Worm (Caenorhabditis elegans): Measurements from ENCODE around the gene rfs-1.

rfs-1 gene

ce11 chrIII:8247051-8247450 lies 20.8 kb downstream of the rfs-1 start, which contains the start of gene C02F5.13:
C02F5.13 (plus strand) TSS chrIII:8247351.
- no peak for TF ChIP-seq nhr-129 (tag; optimal IDR thresholded peaks at IDR 0.05)
- no peak for TF ChIP-seq mab-5 (tag; optimal IDR thresholded peaks at IDR 0.05)
- TF ChIP-seq blmp-1 (tag; optimal IDR thresholded peaks at IDR 0.05; ENCODE audit: insufficient read depth), result no peak
- TF ChIP-seq ceh-16 (tag; optimal IDR thresholded peaks at IDR 0.05), result no peak
- TF ChIP-seq skn-1 (tag; optimal IDR thresholded peaks at IDR 0.05), result no peak
- TF ChIP-seq C34F6.9 (tag; optimal IDR thresholded peaks at IDR 0.05), result no peak
- TF ChIP-seq sma-3 (GFP tag; optimal IDR thresholded peaks at IDR 0.05), result no peak

- no peak for TF ChIP-seq sma-9 (GFP tag; optimal IDR thresholded peaks at IDR 0.05)
- no peak for TF ChIP-seq sma-9 (tag; optimal IDR thresholded peaks at IDR 0.05)
- no peak for TF ChIP-seq ZK546.5 (tag; optimal IDR thresholded peaks at IDR 0.05)
- TF ChIP-seq ztf-1 (GFP tag; conservative IDR thresholded peaks at IDR 0.05), result no peak
- no peak for TF ChIP-seq ztf-11 (tag; optimal IDR thresholded peaks at IDR 0.05)
- no peak for TF ChIP-seq dmd-4 (tag; optimal IDR thresholded peaks at IDR 0.05)
- no peak for TF ChIP-seq mbf-1 (tag; optimal IDR thresholded peaks at IDR 0.05)
- no peak for TF ChIP-seq crh-2 (tag; optimal IDR thresholded peaks at IDR 0.05)
- no peak for TF ChIP-seq mdl-1 (tag; optimal IDR thresholded peaks at IDR 0.05)
Measured at ce11 chrIII:8249381-8249780, 23.1 kb downstream of the rfs-1 start, which contains the start of the genes C02F5.10 and C02F5.2. C02F5.10 (minus strand) TSS chrIII:8249481. C02F5.2 (plus strand) TSS chrIII:8249619.

ce11 chrIII:8250007-8250683 lies 23.9 kb downstream of the rfs-1 start, which contains the start of gene knl-1:
knl-1 (plus strand) TSS chrIII:8250632.
- TF ChIP-seq peb-1 (tag; optimal IDR thresholded peaks at IDR 0.05), result no peak
- no peak for TF ChIP-seq lin-13 (GFP tag; optimal IDR thresholded peaks at IDR 0.05)
- peak; percentile 2 for TF ChIP-seq fos-1 (tag; optimal IDR thresholded peaks at IDR 0.05)
- no peak for TF ChIP-seq aly-2 (tag; optimal IDR thresholded peaks at IDR 0.05)
- TF ChIP-seq unc-39 (tag; optimal IDR thresholded peaks at IDR 0.05), result no peak
- TF ChIP-seq alr-1 (tag; optimal IDR thresholded peaks at IDR 0.05), result no peak
- no peak for TF ChIP-seq sma-3 (GFP tag; optimal IDR thresholded peaks at IDR 0.05)
- TF ChIP-seq ama-1 (optimal IDR thresholded peaks at IDR 0.05), result no peak
- TF ChIP-seq unc-55 (GFP tag; optimal IDR thresholded peaks at IDR 0.05), result peak; percentile 84
- no peak for TF ChIP-seq nhr-23 (tag; optimal IDR thresholded peaks at IDR 0.05)
- no peak for TF ChIP-seq nhr-6 (tag; optimal IDR thresholded peaks at IDR 0.05)
- no peak for TF ChIP-seq zag-1 (tag; optimal IDR thresholded peaks at IDR 0.05)
- TF ChIP-seq ztf-1 (GFP tag; conservative IDR thresholded peaks at IDR 0.05), result no peak
- no peak for TF ChIP-seq mdl-1 (tag; optimal IDR thresholded peaks at IDR 0.05)
- no peak for TF ChIP-seq lin-39 (tag; optimal IDR thresholded peaks at IDR 0.05)
- TF ChIP-seq C34F6.9 (tag; optimal IDR thresholded peaks at IDR 0.05), result peak; percentile 65
- TF ChIP-seq crh-2 (tag; optimal IDR thresholded peaks at IDR 0.05), result peak; percentile 7
- TF ChIP-seq mbf-1 (tag; optimal IDR thresholded peaks at IDR 0.05), result no peak
- peak; percentile 73 for TF ChIP-seq gmeb-1 (tag; optimal IDR thresholded peaks at IDR 0.05)
- TF ChIP-seq Y55F3AM.14 (GFP tag; optimal IDR thresholded peaks at IDR 0.05), result no peak
- no peak for TF ChIP-seq ceh-82 (tag; optimal IDR thresholded peaks at IDR 0.05)
- TF ChIP-seq R02D3.7 (tag; optimal IDR thresholded peaks at IDR 0.05), result no peak
- no peak for TF ChIP-seq nhr-21 (tag; optimal IDR thresholded peaks at IDR 0.05)
- no peak for TF ChIP-seq ZK546.5 (tag; optimal IDR thresholded peaks at IDR 0.05)
- no peak for TF ChIP-seq egl-27 (tag; optimal IDR thresholded peaks at IDR 0.05)
- no peak for TF ChIP-seq mab-5 (tag; optimal IDR thresholded peaks at IDR 0.05)
- TF ChIP-seq nhr-11 (tag; optimal IDR thresholded peaks at IDR 0.05), result no peak
- no peak for TF ChIP-seq lin-11 (tag; optimal IDR thresholded peaks at IDR 0.05)
- no peak for TF ChIP-seq ztf-4 (tag; optimal IDR thresholded peaks at IDR 0.05)
- no peak for TF ChIP-seq F13H6.1 (tag; optimal IDR thresholded peaks at IDR 0.05)
- TF ChIP-seq sma-9 (GFP tag; optimal IDR thresholded peaks at IDR 0.05), result no peak
- no peak for TF ChIP-seq sma-9 (tag; optimal IDR thresholded peaks at IDR 0.05)
- no peak for TF ChIP-seq skn-1 (tag; optimal IDR thresholded peaks at IDR 0.05)
- no peak for TF ChIP-seq sem-4 (tag; optimal IDR thresholded peaks at IDR 0.05)
- TF ChIP-seq lsy-2 (tag; optimal IDR thresholded peaks at IDR 0.05), result peak in 1 of 2 experiments; percentile 72
- no peak for TF ChIP-seq dmd-4 (tag; optimal IDR thresholded peaks at IDR 0.05)
- TF ChIP-seq unc-62 (GFP tag; optimal IDR thresholded peaks at IDR 0.05), result no peak
- peak; percentile 76 for TF ChIP-seq nhr-129 (tag; optimal IDR thresholded peaks at IDR 0.05)
- no peak for TF ChIP-seq blmp-1 (tag; optimal IDR thresholded peaks at IDR 0.05; ENCODE audit: insufficient read depth)
- TF ChIP-seq nhr-237 (tag; optimal IDR thresholded peaks at IDR 0.05), result no peak
- peak; percentile 9 for TF ChIP-seq snpc-4 (tag; optimal IDR thresholded peaks at IDR 0.05)
- no peak for TF ChIP-seq nhr-10 (tag; optimal IDR thresholded peaks at IDR 0.05)
